Worm (Caenorhabditis elegans) whole organism, L3 larva: ENCODE measurements around the gene zfp-1.

Experiments
- nfya-1 ChIP-seq: sonication (generic microtip); optimal IDR thresholded peaks from 2 replicates; lab custom pipeline; 2017; ENCODE audit warnings: missing genetic modification characterization, mild to moderate bottlenecking, missing compliant biosample characterization, antibody characterized with exemption, moderate library complexity; ENCODE audit not compliant: insufficient read depth
- nhr-237 ChIP-seq: fragments of 150-350 bp; optimal IDR thresholded peaks from 2 replicates; lab custom pipeline; 2014; ENCODE audit warnings: missing biosample characterization, missing genetic modification characterization

DNA sequence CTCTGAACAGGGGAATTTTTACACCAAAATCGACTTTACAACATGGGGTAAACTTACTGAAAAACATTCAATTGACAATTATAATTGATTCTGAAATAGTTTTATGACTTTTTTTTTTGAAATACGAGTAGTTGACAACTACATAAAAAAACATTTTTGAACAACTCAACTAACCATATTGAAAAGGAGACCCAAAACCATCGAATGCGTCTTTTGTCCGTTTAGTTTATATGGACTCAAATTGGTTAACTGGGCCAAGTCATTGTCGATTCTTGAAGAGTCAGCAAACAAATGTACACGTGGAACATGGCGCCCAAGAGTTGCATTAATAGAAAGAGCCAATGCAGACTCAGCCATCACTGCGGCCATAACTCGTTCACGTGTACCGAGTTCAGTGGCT, 24.9 kb upstream of the zfp-1 start:
- no peak for TF ChIP-seq nfya-1 (tag; lab: Kevin White, UChicago)
- TF ChIP-seq nhr-237 (tag; lab: Kevin White, UChicago) = no peak
